Worm (Caenorhabditis elegans) whole organism, L2 larva: ENCODE results near the gene mec-9.
A peak's percentile ranks its signal among the peaks of the same experiment; 100 is the strongest.

Source experiments
- C34F6.9 ChIP-seq: fragments of 150-350 bp; optimal IDR thresholded peaks from 2 replicates; lab custom pipeline; 2014; ENCODE audit warnings: missing biosample characterization, missing genetic modification characterization
- F13H6.1 ChIP-seq: sonication (generic microtip); optimal IDR thresholded peaks from 2 replicates; lab custom pipeline; 2016; ENCODE audit warnings: missing genetic modification characterization, missing compliant biosample characterization
- R02D3.7 ChIP-seq: fragments of 150-350 bp; optimal IDR thresholded peaks from 2 replicates; lab custom pipeline; 2014; ENCODE audit warnings: missing biosample characterization, missing genetic modification characterization
- Y55F3AM.14 ChIP-seq: fragments of 200-800 bp; sonication (Bioruptor generic); optimal IDR thresholded peaks from 2 replicates; lab custom pipeline; 2018; ENCODE audit warnings: mild to moderate bottlenecking, missing genetic modification characterization, missing compliant biosample characterization
- alr-1 ChIP-seq: fragments of 150-350 bp; optimal IDR thresholded peaks from 2 replicates; lab custom pipeline; 2014; ENCODE audit warnings: missing biosample characterization, missing genetic modification characterization
- aly-2 ChIP-seq: fragments of 150-350 bp; optimal IDR thresholded peaks from 2 replicates; lab custom pipeline; 2014; ENCODE audit warnings: missing biosample characterization, missing genetic modification characterization
- blmp-1 ChIP-seq: sonication (generic microtip); optimal IDR thresholded peaks from 2 replicates; lab custom pipeline; 2017; ENCODE audit warnings: missing genetic modification characterization, mild to moderate bottlenecking, missing compliant biosample characterization, antibody characterized with exemption, moderate library complexity; ENCODE audit not compliant: insufficient read depth
- ceh-16 ChIP-seq: fragments of 150-350 bp; optimal IDR thresholded peaks from 2 replicates; lab custom pipeline; 2014; ENCODE audit warnings: missing biosample characterization, missing genetic modification characterization
- ceh-82 ChIP-seq: fragments of 150-350 bp; optimal IDR thresholded peaks from 2 replicates; lab custom pipeline; 2014; ENCODE audit warnings: missing biosample characterization, missing genetic modification characterization
- crh-2 ChIP-seq: sonication (generic microtip); optimal IDR thresholded peaks from 2 replicates; lab custom pipeline; 2017; ENCODE audit warnings: missing biosample characterization, missing genetic modification characterization
- dmd-4 ChIP-seq: sonication (generic microtip); optimal IDR thresholded peaks from 2 replicates; lab custom pipeline; 2017; ENCODE audit warnings: missing biosample characterization, missing genetic modification characterization
- elt-1 ChIP-seq: fragments of 150-350 bp; optimal IDR thresholded peaks from 2 replicates; lab custom pipeline; 2014; ENCODE audit warnings: missing biosample characterization, missing genetic modification characterization
- elt-3 ChIP-seq: sonication (generic microtip); optimal IDR thresholded peaks from 2 replicates; lab custom pipeline; 2017; ENCODE audit warnings: missing biosample characterization, missing genetic modification characterization
- gmeb-1 ChIP-seq: fragments of 150-350 bp; optimal IDR thresholded peaks from 2 replicates; lab custom pipeline; 2014; ENCODE audit warnings: missing biosample characterization, missing genetic modification characterization
- lin-11 ChIP-seq: fragments of 150-350 bp; sonication (generic microtip); optimal IDR thresholded peaks from 2 replicates; lab custom pipeline; 2014; ENCODE audit warnings: missing biosample characterization, missing genetic modification characterization, inconsistent platforms, mixed read lengths
- lin-13 ChIP-seq: fragments of 150-350 bp; optimal IDR thresholded peaks from 2 replicates; lab custom pipeline; 2014; ENCODE audit warnings: missing biosample characterization, missing genetic modification reagents, missing genetic modification characterization
- lin-39 ChIP-seq: fragments of 150-350 bp; optimal IDR thresholded peaks from 2 replicates; lab custom pipeline; 2014; ENCODE audit warnings: missing biosample characterization, missing genetic modification reagents, missing genetic modification characterization
- lsy-2 ChIP-seq, 2 experiments: fragments of 150-350 bp in 1 of 2; sonication (generic microtip) in 1 of 2; optimal IDR thresholded peaks; 2 replicates each; lab custom pipeline; 2014 to 2017; ENCODE audit warnings: missing biosample characterization in 2 of 2, missing genetic modification characterization in 2 of 2
- mbf-1 ChIP-seq: sonication (generic microtip); optimal IDR thresholded peaks from 2 replicates; lab custom pipeline; 2017; ENCODE audit warnings: missing biosample characterization, missing genetic modification characterization
- mdl-1 ChIP-seq, 2 experiments: fragments of 150-350 bp in 1 of 2; sonication (generic microtip) in 1 of 2; optimal IDR thresholded peaks; 2 replicates each; lab custom pipeline; 2017; ENCODE audit warnings: missing biosample characterization in 2 of 2, missing genetic modification characterization in 2 of 2
- nhr-11 ChIP-seq: fragments of 150-350 bp; optimal IDR thresholded peaks from 2 replicates; lab custom pipeline; 2014; ENCODE audit warnings: missing biosample characterization, missing genetic modification characterization
- nhr-129 ChIP-seq: fragments of 150-350 bp; optimal IDR thresholded peaks from 2 replicates; lab custom pipeline; 2014; ENCODE audit warnings: missing biosample characterization, missing genetic modification characterization
- nhr-21 ChIP-seq: fragments of 150-350 bp; optimal IDR thresholded peaks from 2 replicates; lab custom pipeline; 2014; ENCODE audit warnings: missing biosample characterization, missing genetic modification characterization
- nhr-23 ChIP-seq: fragments of 150-350 bp; optimal IDR thresholded peaks from 2 replicates; lab custom pipeline; 2014; ENCODE audit warnings: missing biosample characterization, missing genetic modification reagents, missing genetic modification characterization
- nhr-237 ChIP-seq: fragments of 150-350 bp; optimal IDR thresholded peaks from 2 replicates; lab custom pipeline; 2014; ENCODE audit warnings: missing biosample characterization, missing genetic modification characterization
- nhr-25 ChIP-seq: fragments of 150-350 bp; sonication (generic microtip); optimal IDR thresholded peaks from 3 replicates; lab custom pipeline; 2014; ENCODE audit warnings: missing biosample characterization, missing genetic modification characterization
- nhr-6 ChIP-seq: fragments of 150-350 bp; optimal IDR thresholded peaks from 2 replicates; lab custom pipeline; 2014; ENCODE audit warnings: missing biosample characterization, missing genetic modification characterization
- nhr-77 ChIP-seq: fragments of 150-350 bp; optimal IDR thresholded peaks from 2 replicates; lab custom pipeline; 2014; ENCODE audit warnings: missing biosample characterization, missing genetic modification characterization
- skn-1 ChIP-seq: sonication (generic microtip); optimal IDR thresholded peaks from 2 replicates; lab custom pipeline; 2017; ENCODE audit warnings: missing biosample characterization, missing genetic modification characterization
- sma-3 ChIP-seq: sonication (generic microtip); optimal IDR thresholded peaks from 2 replicates; lab custom pipeline; 2016; ENCODE audit warnings: missing genetic modification reagents, missing genetic modification characterization, missing compliant biosample characterization
- sma-9 ChIP-seq, 2 experiments: fragments of 150-350 bp in 1 of 2; sonication (generic microtip) in 1 of 2; optimal IDR thresholded peaks; 2 replicates each; lab custom pipeline; 2014 to 2016; ENCODE audit warnings: missing genetic modification characterization in 2 of 2, mild to moderate bottlenecking in 1 of 2, missing biosample characterization in 1 of 2, missing compliant biosample characterization in 1 of 2, missing genetic modification reagents in 1 of 2, moderate library complexity in 1 of 2
- snpc-4 ChIP-seq: fragments of 150-350 bp; optimal IDR thresholded peaks from 2 replicates; lab custom pipeline; 2014; ENCODE audit warnings: missing biosample characterization, missing genetic modification characterization
- unc-39 ChIP-seq: fragments of 150-350 bp; optimal IDR thresholded peaks from 2 replicates; lab custom pipeline; 2014; ENCODE audit warnings: missing biosample characterization, missing genetic modification characterization
- unc-55 ChIP-seq: fragments of 150-350 bp; sonication (generic microtip); optimal IDR thresholded peaks from 3 replicates; lab custom pipeline; 2014; ENCODE audit warnings: missing biosample characterization, missing genetic modification reagents, missing genetic modification characterization
- unc-62 ChIP-seq: fragments of 150-350 bp; optimal IDR thresholded peaks from 2 replicates; lab custom pipeline; 2014; ENCODE audit warnings: missing biosample characterization, missing genetic modification reagents, missing genetic modification characterization
- zag-1 ChIP-seq: fragments of 150-350 bp; optimal IDR thresholded peaks from 2 replicates; lab custom pipeline; 2014; ENCODE audit warnings: missing biosample characterization, missing genetic modification characterization
- ztf-4 ChIP-seq: fragments of 150-350 bp; optimal IDR thresholded peaks from 2 replicates; lab custom pipeline; 2014; ENCODE audit warnings: missing biosample characterization, missing genetic modification characterization

The mec-9 gene

ce11 chrV:9915021-9915420 is at the start of gene mec-9:
mec-9 (minus strand) TSS chrV:9915121.
- peak; percentile 73 for TF ChIP-seq unc-55 (GFP tag; lab: Kevin White, UChicago)
- TF ChIP-seq mdl-1 (tag; optimal IDR thresholded peaks at IDR 0.05; lab: Kevin White, UChicago) = no peak

DNA sequence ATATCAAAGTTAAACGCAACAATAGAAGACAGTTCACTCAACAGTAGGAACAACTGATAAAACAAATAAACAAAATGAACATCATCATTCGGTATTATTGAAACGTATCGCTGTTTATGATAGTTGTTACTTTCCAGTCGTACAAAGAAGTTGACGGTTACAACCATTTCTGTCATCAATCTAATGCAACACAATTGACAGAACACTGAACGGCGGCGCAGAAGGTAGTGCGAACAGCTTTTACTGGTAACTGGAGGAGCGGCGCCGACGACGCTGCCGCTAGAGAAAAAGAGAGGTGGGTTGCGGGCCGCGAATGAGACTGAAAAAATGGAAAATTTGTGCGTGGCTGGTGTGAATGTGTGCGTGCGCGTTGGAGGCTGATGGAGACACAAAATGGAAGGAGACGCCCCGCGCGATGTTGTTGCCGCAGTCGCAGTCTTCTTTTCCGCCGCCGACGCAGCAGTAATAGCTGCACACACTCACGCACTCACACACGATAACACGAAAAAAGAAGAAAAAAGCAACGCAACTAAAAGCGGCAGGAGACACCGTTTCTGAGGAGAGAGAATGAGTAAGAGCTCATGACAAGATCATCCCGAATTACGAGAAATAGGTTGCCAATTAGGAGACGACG is 49.3 kb upstream of the mec-9 start:
- TF ChIP-seq unc-55 (GFP tag; lab: Kevin White, UChicago) = peak; percentile 34
- no peak for TF ChIP-seq nhr-11 (tag; lab: Kevin White, UChicago)

- TF ChIP-seq nhr-21 (tag; lab: Kevin White, UChicago) = no peak
- TF ChIP-seq ceh-16 (tag; lab: Kevin White, UChicago) = no peak
- no peak for TF ChIP-seq skn-1 (tag; lab: Kevin White, UChicago)
- no peak for TF ChIP-seq lin-11 (tag; lab: Kevin White, UChicago)
- TF ChIP-seq elt-3 (tag; lab: Kevin White, UChicago) = no peak
- TF ChIP-seq mdl-1 (tag; optimal IDR thresholded peaks at IDR 0.05; lab: Kevin White, UChicago) = no peak
- no peak for TF ChIP-seq ceh-82 (tag; lab: Kevin White, UChicago)
- TF ChIP-seq blmp-1 (tag; lab: Kevin White, UChicago) = no peak
Measured at ce11 chrV:9962916-9963315, 48.0 kb upstream of the mec-9 start.

DNA sequence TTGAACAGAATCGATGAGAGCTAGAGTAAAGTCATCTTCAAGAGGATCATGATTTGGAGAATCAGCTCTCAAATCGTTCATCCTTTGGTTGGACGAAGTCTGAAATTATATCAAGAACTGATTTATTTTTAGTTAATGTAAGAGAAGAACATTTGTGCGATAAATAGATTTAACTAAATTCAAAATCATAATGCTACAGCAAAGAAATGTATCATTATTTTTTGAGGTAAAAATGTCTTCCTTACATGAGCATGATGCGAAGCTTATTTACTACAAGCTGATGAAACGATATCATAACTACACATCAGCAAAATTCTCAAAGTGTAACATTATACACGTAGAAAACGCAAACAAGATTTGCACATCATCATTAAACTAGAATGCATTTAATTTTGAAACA is 47.5 kb upstream of the mec-9 start, which contains the start of gene madf-4:
TSS of gene madf-4 (minus strand) at position 101 of the 400 bp plus-strand sequence.
- TF ChIP-seq unc-62 (GFP tag; lab: Kevin White, UChicago) (no peak), lin-13 (no peak), zag-1 (tag; lab: Kevin White, UChicago) (no peak), nhr-6 (no peak), sma-9 (GFP tag; optimal IDR thresholded peaks at IDR 0.05; lab: Kevin White, UChicago) (no peak), sma-9 (tag; optimal IDR thresholded peaks at IDR 0.05; lab: Kevin White, UChicago) (no peak), Y55F3AM.14 (GFP tag; lab: Kevin White, UChicago) (no peak), lin-39 (tag; lab: Kevin White, UChicago) (no peak), crh-2 (tag; lab: Kevin White, UChicago) (no peak), elt-1 (no peak), nhr-25 (tag; lab: Kevin White, UChicago) (no peak), unc-55 (GFP tag; lab: Kevin White, UChicago) (no peak), ceh-16 (tag; lab: Kevin White, UChicago) (no peak), mbf-1 (no peak), lsy-2 (tag; optimal IDR thresholded peaks at IDR 0.05; lab: Kevin White, UChicago) (no peak), nhr-129 (tag; lab: Kevin White, UChicago) (no peak)

- no peak for TF ChIP-seq mbf-1
- no peak for TF ChIP-seq ceh-16 (tag; lab: Kevin White, UChicago)
- no peak for TF ChIP-seq R02D3.7 (tag; lab: Kevin White, UChicago)
- no peak for TF ChIP-seq nhr-129 (tag; lab: Kevin White, UChicago)
- TF ChIP-seq nhr-23 (tag; lab: Kevin White, UChicago) = no peak
- TF ChIP-seq mdl-1 (tag; optimal IDR thresholded peaks at IDR 0.05; lab: Kevin White, UChicago) = no peak
- no peak for TF ChIP-seq crh-2 (tag; lab: Kevin White, UChicago)
- TF ChIP-seq ztf-4 (tag; lab: Kevin White, UChicago) = no peak
- no peak for TF ChIP-seq lsy-2 (tag; optimal IDR thresholded peaks at IDR 0.05; lab: Kevin White, UChicago)
- no peak for TF ChIP-seq dmd-4 (tag; lab: Kevin White, UChicago)
- TF ChIP-seq nhr-6 = no peak
- TF ChIP-seq nhr-11 (tag; lab: Kevin White, UChicago) = no peak
- TF ChIP-seq sma-3 (GFP tag; lab: Kevin White, UChicago) = no peak
- no peak for TF ChIP-seq unc-55 (GFP tag; lab: Kevin White, UChicago)
- TF ChIP-seq aly-2 (tag; lab: Kevin White, UChicago) = no peak
- TF ChIP-seq lin-11 (tag; lab: Kevin White, UChicago) = no peak
- TF ChIP-seq lin-13 = no peak
- TF ChIP-seq, all 48 proteins: peak for 0
Measured at ce11 chrV:9960376-9960775, 45.5 kb upstream of the mec-9 start, which contains the start of gene T07C12.10. T07C12.10 (minus strand) TSS chrV:9960476.

DNA sequence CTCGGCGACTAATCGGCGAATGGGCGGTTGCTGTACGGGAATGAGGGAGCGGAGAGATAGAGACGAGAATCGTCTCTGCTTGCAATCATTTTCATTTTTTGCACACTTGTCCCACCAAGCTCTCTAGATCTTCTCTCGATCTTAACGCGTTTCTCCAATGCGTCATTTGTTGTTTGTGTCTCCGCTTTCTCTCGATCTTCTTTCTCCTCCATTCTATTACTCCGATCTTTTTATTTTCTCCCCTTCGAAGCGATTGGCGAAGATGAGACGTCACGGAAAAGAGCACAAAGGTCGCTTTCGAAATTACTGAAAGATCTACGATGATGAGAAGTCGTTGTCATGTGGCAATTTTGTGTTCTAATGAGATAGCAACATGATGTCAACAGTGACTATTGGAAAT is 43.7 kb upstream of the mec-9 start:
- TF ChIP-seq crh-2 (tag; lab: Kevin White, UChicago) = no peak
- TF ChIP-seq unc-62 (GFP tag; lab: Kevin White, UChicago) = no peak
- TF ChIP-seq blmp-1 (tag; lab: Kevin White, UChicago) = no peak
- TF ChIP-seq nhr-77 (tag; lab: Kevin White, UChicago) = no peak
- no peak for TF ChIP-seq lin-13
- peak; percentile 29 for TF ChIP-seq C34F6.9 (tag; lab: Kevin White, UChicago)
- TF ChIP-seq ztf-4 (tag; lab: Kevin White, UChicago) = no peak
- TF ChIP-seq ceh-82 (tag; lab: Kevin White, UChicago) = no peak
- TF ChIP-seq unc-55 (GFP tag; lab: Kevin White, UChicago) = no peak
- no peak for TF ChIP-seq snpc-4 (tag; lab: Kevin White, UChicago)
- TF ChIP-seq lin-39 (tag; lab: Kevin White, UChicago) = no peak
- TF ChIP-seq gmeb-1 (tag; lab: Kevin White, UChicago) = no peak
- no peak for TF ChIP-seq alr-1
- no peak for TF ChIP-seq aly-2 (tag; lab: Kevin White, UChicago)
- peak; percentile 82 for TF ChIP-seq F13H6.1 (tag; lab: Kevin White, UChicago)
- no peak for TF ChIP-seq skn-1 (tag; lab: Kevin White, UChicago)
- TF ChIP-seq nhr-6 = peak; percentile 23
- no peak for TF ChIP-seq mbf-1
- no peak for TF ChIP-seq unc-39 (tag; lab: Kevin White, UChicago)
- TF ChIP-seq mdl-1 (tag; optimal IDR thresholded peaks at IDR 0.05; lab: Kevin White, UChicago) = no peak
- no peak for TF ChIP-seq ceh-16 (tag; lab: Kevin White, UChicago)
- no peak for TF ChIP-seq nhr-237 (tag; lab: Kevin White, UChicago)
- TF ChIP-seq sma-9 (GFP tag; optimal IDR thresholded peaks at IDR 0.05; lab: Kevin White, UChicago) = peak; percentile 46
- TF ChIP-seq sma-9 (tag; optimal IDR thresholded peaks at IDR 0.05; lab: Kevin White, UChicago) = no peak
- peak in 1 of 2 experiments; percentile 44 for TF ChIP-seq lsy-2 (tag; optimal IDR thresholded peaks at IDR 0.05; lab: Kevin White, UChicago)
